Worm (Caenorhabditis elegans) whole organism, L1 larva: ENCODE data around the gene C45E5.1.

Experiments
- hpl-2 ChIP-seq: fragments of 150-350 bp; optimal IDR thresholded peaks from 2 replicates; lab custom pipeline; 2014; ENCODE audit warnings: missing biosample characterization, missing genetic modification reagents, missing genetic modification characterization
- nhr-12 ChIP-seq: sonication (generic microtip); optimal IDR thresholded peaks from 2 replicates; lab custom pipeline; 2017; ENCODE audit warnings: missing biosample characterization, missing genetic modification characterization
- nhr-28 ChIP-seq: fragments of 150-350 bp; optimal IDR thresholded peaks from 2 replicates; lab custom pipeline; 2014; ENCODE audit warnings: missing biosample characterization, missing genetic modification characterization
- pag-3 ChIP-seq: sonication (generic microtip); optimal IDR thresholded peaks from 2 replicates; lab custom pipeline; 2017; ENCODE audit warnings: missing genetic modification characterization, mild to moderate bottlenecking, missing compliant biosample characterization, antibody characterized with exemption, borderline replicate concordance; ENCODE audit not compliant: insufficient read depth

ce11 chrIV:5734720-5735119, 9.5 kb upstream of the C45E5.1 start, which contains the start of gene cpg-18:
- TF ChIP-seq nhr-12 (tag; lab: Kevin White, UChicago) (no peak), nhr-28 (tag; lab: Kevin White, UChicago) (no peak), pag-3 (no peak), hpl-2 (GFP tag; lab: Kevin White, UChicago) (no peak)
